Fruit fly (Drosophila melanogaster) whole organism, embryonic: ENCODE data around the gene CIA30.

Experiments used
- CG10147 ChIP-seq: fragments of 200-800 bp; sonication (Bioruptor generic); optimal IDR thresholded peaks from 2 replicates; lab custom pipeline; 2019; ENCODE audit warnings: missing biosample characterization, mild to moderate bottlenecking, missing genetic modification characterization, moderate library complexity
- CG10209 ChIP-seq: fragments of 200-800 bp; sonication (Bioruptor generic); optimal IDR thresholded peaks from 3 replicates; lab custom pipeline; 2017; ENCODE audit warnings: missing biosample characterization, mild to moderate bottlenecking, missing genetic modification characterization, missing genetic modification reagents
- CG10366 ChIP-seq: fragments of 200-800 bp; sonication (Bioruptor generic); IDR thresholded peaks from 2 replicates; pipeline ENCODE4 v1.3.6; 2022; ENCODE audit warnings: missing biosample characterization, missing genetic modification characterization
- CG11456 ChIP-seq: fragments of 200-800 bp; sonication (Bioruptor generic); IDR thresholded peaks from 3 replicates; pipeline ENCODE4 v1.3.6; 2022; ENCODE audit warnings: missing biosample characterization, missing genetic modification characterization
- CG11723 ChIP-seq: fragments of 200-800 bp; sonication (Bioruptor generic); optimal IDR thresholded peaks from 2 replicates; lab custom pipeline; 2017; ENCODE audit warnings: missing biosample characterization, mild to moderate bottlenecking, missing genetic modification characterization
- CG12299 ChIP-seq: fragments of 200-800 bp; sonication (Bioruptor generic); optimal IDR thresholded peaks from 2 replicates; lab custom pipeline; 2018; ENCODE audit warnings: missing biosample characterization, mild to moderate bottlenecking, missing genetic modification characterization
- CG12659 ChIP-seq: fragments of 200-800 bp; sonication (Bioruptor generic); optimal IDR thresholded peaks from 3 replicates; lab custom pipeline; 2017; ENCODE audit warnings: mild to moderate bottlenecking, missing biosample characterization, missing genetic modification reagents, missing genetic modification characterization
- CG15011 ChIP-seq: fragments of 200-800 bp; sonication (Bioruptor generic); optimal IDR thresholded peaks from 3 replicates; lab custom pipeline; 2018; ENCODE audit warnings: missing biosample characterization, mild to moderate bottlenecking, missing genetic modification characterization
- CG15479 ChIP-seq: fragments of 200-800 bp; sonication (Bioruptor generic); optimal IDR thresholded peaks from 3 replicates; lab custom pipeline; 2019; ENCODE audit warnings: missing biosample characterization, mild to moderate bottlenecking, missing genetic modification characterization, moderate library complexity
- CG1647 ChIP-seq: fragments of 200-800 bp; sonication (Bioruptor generic); optimal IDR thresholded peaks from 3 replicates; lab custom pipeline; 2016; ENCODE audit warnings: missing biosample characterization, missing genetic modification characterization
- CG17612 ChIP-seq: fragments of 200-800 bp; sonication (Bioruptor generic); IDR thresholded peaks from 2 replicates; pipeline ENCODE4 v1.3.6; 2022; ENCODE audit warnings: missing biosample characterization, missing genetic modification characterization
- CG18599 ChIP-seq: fragments of 200-800 bp; sonication (Bioruptor generic); optimal IDR thresholded peaks from 3 replicates; lab custom pipeline; 2017; ENCODE audit warnings: missing biosample characterization, missing genetic modification characterization, mild to moderate bottlenecking, moderate library complexity, missing genetic modification reagents
- CG4617 ChIP-seq: fragments of 200-800 bp; sonication (Bioruptor generic); optimal IDR thresholded peaks from 3 replicates; lab custom pipeline; 2016; ENCODE audit warnings: missing biosample characterization, missing genetic modification characterization, borderline replicate concordance
- CG8089 ChIP-seq: fragments of 200-800 bp; sonication (Bioruptor generic); optimal IDR thresholded peaks from 3 replicates; lab custom pipeline; 2016; ENCODE audit warnings: missing biosample characterization, missing genetic modification characterization
- CG8359 ChIP-seq: fragments of 200-800 bp; sonication (Bioruptor generic); optimal IDR thresholded peaks from 2 replicates; lab custom pipeline; 2017; ENCODE audit warnings: missing biosample characterization, mild to moderate bottlenecking, missing genetic modification characterization, borderline replicate concordance
- CG9437 ChIP-seq: fragments of 200-800 bp; sonication (Bioruptor generic); optimal IDR thresholded peaks from 2 replicates; lab custom pipeline; 2018; ENCODE audit warnings: missing biosample characterization, mild to moderate bottlenecking, missing genetic modification characterization
- CG9609 ChIP-seq: fragments of 200-800 bp; sonication (Bioruptor generic); optimal IDR thresholded peaks from 3 replicates; lab custom pipeline; 2016; ENCODE audit warnings: missing biosample characterization, missing genetic modification characterization
- Dad ChIP-seq: fragments of 200-800 bp; sonication (Bioruptor generic); optimal IDR thresholded peaks from 3 replicates; lab custom pipeline; 2016; ENCODE audit warnings: missing biosample characterization, missing genetic modification characterization
- Hsf ChIP-seq: fragments of 200-800 bp; sonication (Bioruptor generic); optimal IDR thresholded peaks from 3 replicates; lab custom pipeline; 2016; ENCODE audit warnings: missing biosample characterization, missing genetic modification characterization
- Jarid2 ChIP-seq: fragments of 200-800 bp; sonication (Bioruptor generic); optimal IDR thresholded peaks from 3 replicates; lab custom pipeline; 2017; ENCODE audit warnings: mild to moderate bottlenecking, missing biosample characterization, missing genetic modification reagents, missing genetic modification characterization
- Med ChIP-seq: fragments of 200-800 bp; sonication (Bioruptor generic); peaks from one replicate; lab custom pipeline; 2016; ENCODE audit warnings: missing biosample characterization, missing genetic modification characterization, mild to moderate bottlenecking, inconsistent platforms, moderate library complexity
- PHDP ChIP-seq: fragments of 200-800 bp; sonication (Bioruptor generic); optimal IDR thresholded peaks from 3 replicates; lab custom pipeline; 2018; ENCODE audit warnings: missing biosample characterization, mild to moderate bottlenecking, missing genetic modification characterization, moderate library complexity
- Sry-δ ChIP-seq: fragments of 200-800 bp; sonication (Bioruptor generic); optimal IDR thresholded peaks from 2 replicates; lab custom pipeline; 2016; ENCODE audit warnings: missing biosample characterization, missing genetic modification characterization
- Trl ChIP-seq, 3 experiments: fragments of >200 bp in 2 of 3; fragments of 200-800 bp in 1 of 3; sonication (Bioruptor generic) in 1 of 3; optimal IDR thresholded peaks; 2 replicates in 1 of 3; 3 replicates in 2 of 3; lab custom pipeline; 2016 to 2017; ENCODE audit warnings: missing biosample characterization in 1 of 3, missing genetic modification characterization in 1 of 3
- Usf ChIP-seq: fragments of 200-800 bp; sonication (Bioruptor generic); optimal IDR thresholded peaks from 2 replicates; lab custom pipeline; 2017; ENCODE audit warnings: missing genotype, missing biosample characterization, missing genetic modification characterization
- ac ChIP-seq: fragments of 200-800 bp; sonication (Bioruptor generic); optimal IDR thresholded peaks from 3 replicates; lab custom pipeline; 2017; ENCODE audit warnings: missing biosample characterization, mild to moderate bottlenecking, missing genetic modification characterization
- crp ChIP-seq, 2 experiments: fragments of 200-800 bp; sonication (Bioruptor generic); optimal IDR thresholded peaks; 2 replicates in 1 of 2; 3 replicates in 1 of 2; lab custom pipeline; 2017; ENCODE audit warnings: missing biosample characterization in 2 of 2, missing genetic modification characterization in 2 of 2, mild to moderate bottlenecking in 1 of 2, moderate library complexity in 1 of 2
- dati ChIP-seq: fragments of 200-800 bp; sonication (Bioruptor generic); IDR thresholded peaks from 2 replicates; pipeline ENCODE4 v1.3.6; 2022; ENCODE audit warnings: missing biosample characterization, missing genetic modification characterization
- dm ChIP-seq: fragments of 200-800 bp; sonication (Bioruptor generic); optimal IDR thresholded peaks from 3 replicates; lab custom pipeline; 2016; ENCODE audit warnings: missing biosample characterization, missing genetic modification characterization
- eve ChIP-seq, 2 experiments: fragments of >200 bp; optimal IDR thresholded peaks; 2 replicates each; lab custom pipeline; 2017; ENCODE audit warnings: missing biosample characterization in 2 of 2, missing genetic modification characterization in 2 of 2
- ewg ChIP-seq: fragments of 200-800 bp; sonication (Bioruptor generic); optimal IDR thresholded peaks from 3 replicates; lab custom pipeline; 2017; ENCODE audit warnings: mild to moderate bottlenecking, missing biosample characterization, missing genetic modification reagents, missing genetic modification characterization
- gem ChIP-seq: fragments of 200-800 bp; sonication (Bioruptor generic); optimal IDR thresholded peaks from 2 replicates; lab custom pipeline; 2019; ENCODE audit warnings: missing biosample characterization, mild to moderate bottlenecking, missing genetic modification characterization, moderate library complexity
- hth ChIP-seq: fragments of >200 bp; optimal IDR thresholded peaks from 2 replicates; lab custom pipeline; 2017; ENCODE audit warnings: inconsistent platforms
- nerfin-2 ChIP-seq: fragments of 200-800 bp; sonication (Bioruptor generic); IDR thresholded peaks from 2 replicates; pipeline ENCODE4 v1.3.6; 2022; ENCODE audit warnings: missing biosample characterization, missing genetic modification characterization; ENCODE audit not compliant: partially characterized antibody
- oc ChIP-seq: fragments of 200-800 bp; sonication (Bioruptor generic); optimal IDR thresholded peaks from 2 replicates; lab custom pipeline; 2018; ENCODE audit warnings: missing biosample characterization, mild to moderate bottlenecking, missing genetic modification characterization, moderate library complexity
- phol ChIP-seq: fragments of 200-800 bp; sonication (Bioruptor generic); optimal IDR thresholded peaks from 3 replicates; lab custom pipeline; 2018; ENCODE audit warnings: missing biosample characterization, mild to moderate bottlenecking, missing genetic modification characterization, moderate library complexity
- pnt ChIP-seq: fragments of 200-800 bp; sonication (Bioruptor generic); optimal IDR thresholded peaks from 3 replicates; lab custom pipeline; 2016; ENCODE audit warnings: missing biosample characterization, missing genetic modification characterization
- prd ChIP-seq, 3 experiments: fragments of >200 bp in 2 of 3; fragments of 200-800 bp in 1 of 3; sonication (Bioruptor generic) in 1 of 3; optimal IDR thresholded peaks in 2 of 3; IDR thresholded peaks in 1 of 3; 2 replicates in 2 of 3; 3 replicates in 1 of 3; pipeline versions ENCODE4 v1.3.6 to Lab custom; 2017 to 2022; ENCODE audit warnings: missing biosample characterization in 1 of 3, missing genetic modification characterization in 1 of 3
- sc ChIP-seq, 3 experiments: fragments of >200 bp in 2 of 3; fragments of 200-800 bp in 1 of 3; sonication (Bioruptor generic) in 1 of 3; optimal IDR thresholded peaks; 2 replicates in 2 of 3; 3 replicates in 1 of 3; lab custom pipeline; 2017; ENCODE audit warnings: mild to moderate bottlenecking in 1 of 3, missing biosample characterization in 1 of 3, missing genetic modification characterization in 1 of 3, missing genetic modification reagents in 1 of 3
- sim ChIP-seq: fragments of 200-800 bp; sonication (Bioruptor generic); IDR thresholded peaks from 2 replicates; pipeline ENCODE4 v1.3.6; 2022; ENCODE audit warnings: missing biosample characterization, missing genetic modification characterization
- sisA ChIP-seq: fragments of 200-800 bp; sonication (Bioruptor generic); IDR thresholded peaks from 2 replicates; pipeline ENCODE4 v1.3.6; 2022; ENCODE audit warnings: missing biosample characterization, missing genetic modification characterization
- slou ChIP-seq: fragments of 200-800 bp; sonication (Bioruptor generic); optimal IDR thresholded peaks from 3 replicates; lab custom pipeline; 2016; ENCODE audit warnings: missing biosample characterization, missing genetic modification characterization
- tap ChIP-seq: fragments of 200-800 bp; optimal IDR thresholded peaks from 3 replicates; lab custom pipeline; 2019; ENCODE audit warnings: missing biosample characterization, mild to moderate bottlenecking, missing genetic modification characterization, moderate library complexity
- tgo ChIP-seq: fragments of 200-800 bp; sonication (Bioruptor generic); IDR thresholded peaks from 3 replicates; pipeline ENCODE4 v1.3.6; 2022; ENCODE audit warnings: missing biosample characterization, missing genetic modification characterization
- twi ChIP-seq: fragments of 200-800 bp; optimal IDR thresholded peaks from 2 replicates; lab custom pipeline; 2019; ENCODE audit warnings: missing biosample characterization, mild to moderate bottlenecking, missing genetic modification characterization, moderate library complexity
- vnd ChIP-seq: fragments of 200-800 bp; sonication (Bioruptor generic); IDR thresholded peaks from 3 replicates; pipeline ENCODE4 v1.3.6; 2022; ENCODE audit warnings: missing biosample characterization, missing genetic modification characterization; ENCODE audit not compliant: partially characterized antibody
- wdn ChIP-seq: fragments of 200-800 bp; sonication (Bioruptor generic); IDR thresholded peaks from 2 replicates; pipeline ENCODE4 v1.3.6; 2022; ENCODE audit warnings: missing biosample characterization, missing genetic modification characterization

CIA30 gene

dm6 chr3R:29772090-29772794 lies 35.5 kb downstream of the CIA30 start (continued):
- TF ChIP-seq dm (GFP tag; lab: Kevin White, UChicago) (no peak), CG18599 (peak; percentile 17), Med (GFP tag; lab: Kevin White, UChicago) (peak; percentile 24), CG15479 (GFP tag; lab: Kevin White, UChicago) (no peak), CG1647 (GFP tag; lab: Kevin White, UChicago) (no peak), CG8359 (peak; percentile 61), Usf (GFP tag; lab: Kevin White, UChicago) (peak; percentile 51), sisA (GFP tag; lab: Robert Waterston, UW) (no peak; the same call in 1 of the 2 replicates), CG11723 (peak; percentile 30), tap (tag; lab: Kevin White, UChicago) (peak; percentile 1), Jarid2 (GFP tag; lab: Kevin White, UChicago) (no peak), nerfin-2 (GFP tag; lab: Robert Waterston, UW) (peak; percentile 9; the same call in 1 of the 2 replicates), eve (GFP tag; optimal IDR thresholded peaks at IDR 0.05; lab: Kevin White, UChicago) (no peak), vnd (0 out of 3 replicates have a peak, but pooled peaks have one; percentile 21), hth (no peak), CG4617 (GFP tag; lab: Kevin White, UChicago) (no peak), sc (optimal IDR thresholded peaks at IDR 0.05; lab: Kevin White, UChicago) (no peak), sc (GFP tag; optimal IDR thresholded peaks at IDR 0.05; lab: Kevin White, UChicago) (no peak), CG9609 (GFP tag; lab: Kevin White, UChicago) (no peak), CG12299 (tag; lab: Kevin White, UChicago) (no peak), prd (optimal IDR thresholded peaks at IDR 0.05; lab: Kevin White, UChicago) (no peak), prd (GFP tag; IDR thresholded peaks at IDR 0.05; lab: Robert Waterston, UW) (peak; percentile 51; the same call in 2 of the 3 replicates), Trl (optimal IDR thresholded peaks at IDR 0.05; lab: Kevin White, UChicago) (peak in 1 of 2 experiments; percentile 96), Trl (GFP tag; optimal IDR thresholded peaks at IDR 0.05; lab: Kevin White, UChicago) (peak; percentile 47), gem (tag; lab: Kevin White, UChicago) (peak; percentile 63), tgo (GFP tag; lab: Robert Waterston, UW) (no peak), crp (GFP tag; optimal IDR thresholded peaks at IDR 0.05; lab: Kevin White, UChicago) (peak in 1 of 2 experiments; percentile 50), CG10209 (no peak), dati (GFP tag; lab: Robert Waterston, UW) (no peak), CG15011 (peak; percentile 8), phol (tag; lab: Kevin White, UChicago) (peak; percentile 45), ac (GFP tag; lab: Kevin White, UChicago) (no peak), PHDP (no peak), CG8089 (no peak), CG12659 (GFP tag; lab: Kevin White, UChicago) (peak; percentile 24), Sry-δ (GFP tag; lab: Kevin White, UChicago) (peak; percentile 3), CG9437 (GFP tag; lab: Kevin White, UChicago) (peak; percentile 93), twi (tag; lab: Kevin White, UChicago) (no peak), Dad (no peak), CG11456 (GFP tag; lab: Robert Waterston, UW) (peak; percentile 58; the same call in 2 of the 3 replicates), CG17612 (GFP tag; lab: Robert Waterston, UW) (no peak), wdn (GFP tag; lab: Robert Waterston, UW) (no peak), ewg (GFP tag; lab: Kevin White, UChicago) (no peak), CG10147 (peak; percentile 40), oc (no peak), Hsf (GFP tag; lab: Kevin White, UChicago) (peak; percentile 8), CG10366 (GFP tag; lab: Robert Waterston, UW) (peak; percentile 25; the same call in 1 of the 2 replicates), slou (GFP tag; lab: Kevin White, UChicago) (no peak), pnt (no peak), sim (GFP tag; lab: Robert Waterston, UW) (no peak)
